Fruit fly (Drosophila melanogaster) whole organism, larva: ENCODE data around the gene CG5172.

Experiments used
- noc ChIP-seq: fragments of 200-800 bp; sonication (Bioruptor generic); optimal IDR thresholded peaks from 3 replicates; lab custom pipeline; 2019; ENCODE audit warnings: missing biosample characterization, mild to moderate bottlenecking, missing genetic modification characterization, moderate library complexity

Gene CG5172

dm6 chrX:17221142-17221541 lies at the start of gene CG5172:
Gene CG5172 (plus strand): TSS chrX:17221442.
- TF ChIP-seq noc (tag; lab: Kevin White, UChicago): no peak

- no peak for TF ChIP-seq noc (tag; lab: Kevin White, UChicago)
These were observed 49.1 kb upstream of the CG5172 start for dm6 chrX:17172123-17172522.

dm6 chrX:17172777-17173315 lies 48.4 kb upstream of the CG5172 start:
- TF ChIP-seq noc (tag; lab: Kevin White, UChicago): no peak

- TF ChIP-seq noc (tag; lab: Kevin White, UChicago): no peak
These were observed 47.1 kb upstream of the CG5172 start for dm6 chrX:17174115-17174514.

dm6 chrX:17175558-17176189 lies 45.6 kb upstream of the CG5172 start:
- TF ChIP-seq noc (tag; lab: Kevin White, UChicago): no peak

- no peak for TF ChIP-seq noc (tag; lab: Kevin White, UChicago)
These were observed 44.7 kb upstream of the CG5172 start for dm6 chrX:17176542-17176941.

dm6 chrX:17177606-17178005 lies 43.6 kb upstream of the CG5172 start:
- no peak for TF ChIP-seq noc (tag; lab: Kevin White, UChicago)

- TF ChIP-seq noc (tag; lab: Kevin White, UChicago): peak; percentile 97
These were observed 42.7 kb upstream of the CG5172 start for dm6 chrX:17178484-17178921.

- no peak for TF ChIP-seq noc (tag; lab: Kevin White, UChicago)
These were observed 40.7 kb upstream of the CG5172 start for dm6 chrX:17180523-17180922.

- no peak for TF ChIP-seq noc (tag; lab: Kevin White, UChicago)
These were observed 39.7 kb upstream of the CG5172 start for dm6 chrX:17181264-17182198.

- TF ChIP-seq noc (tag; lab: Kevin White, UChicago): no peak
These were observed 37.8 kb upstream of the CG5172 start for dm6 chrX:17183486-17183885.

- no peak for TF ChIP-seq noc (tag; lab: Kevin White, UChicago)
These were observed 34.8 kb upstream of the CG5172 start for dm6 chrX:17186432-17186831.

dm6 chrX:17187495-17187894 lies 33.7 kb upstream of the CG5172 start:
- no peak for TF ChIP-seq noc (tag; lab: Kevin White, UChicago)

- TF ChIP-seq noc (tag; lab: Kevin White, UChicago): no peak
These were observed 33.1 kb upstream of the CG5172 start for dm6 chrX:17188167-17188566.

- no peak for TF ChIP-seq noc (tag; lab: Kevin White, UChicago)
These were observed 18.6 kb upstream of the CG5172 start, which contains the start of the genes TTLL1A and CG5070 for dm6 chrX:17202498-17203162. Gene TTLL1A (minus strand): TSS chrX:17202598. Gene CG5070 (plus strand): TSS chrX:17203112.

- TF ChIP-seq noc (tag; lab: Kevin White, UChicago): no peak
These were observed 16.2 kb upstream of the CG5172 start for dm6 chrX:17205028-17205427.
